Worm (Caenorhabditis elegans) whole organism, L2 larva: ENCODE results near the gene rnr-2.

ENCODE experiments used
- ZK546.5 ChIP-seq: sonication (generic microtip); optimal IDR thresholded peaks from 2 replicates; lab custom pipeline; 2017; ENCODE audit warnings: missing biosample characterization, missing genetic modification characterization
- ama-1 ChIP-seq: fragments of 150-350 bp; optimal IDR thresholded peaks from 2 replicates; lab custom pipeline; 2018; ENCODE audit warnings: inconsistent platforms
- egl-27 ChIP-seq: sonication (generic microtip); optimal IDR thresholded peaks from 3 replicates; lab custom pipeline; 2017; ENCODE audit warnings: missing biosample characterization, missing genetic modification reagents, missing genetic modification characterization
- elt-1 ChIP-seq: fragments of 150-350 bp; optimal IDR thresholded peaks from 2 replicates; lab custom pipeline; 2014; ENCODE audit warnings: missing biosample characterization, missing genetic modification characterization
- mdl-1 ChIP-seq, 2 experiments: fragments of 150-350 bp in 1 of 2; sonication (generic microtip) in 1 of 2; optimal IDR thresholded peaks; 2 replicates each; lab custom pipeline; 2017; ENCODE audit warnings: missing biosample characterization in 2 of 2, missing genetic modification characterization in 2 of 2
- sma-9 ChIP-seq, 2 experiments: fragments of 150-350 bp in 1 of 2; sonication (generic microtip) in 1 of 2; optimal IDR thresholded peaks; 2 replicates each; lab custom pipeline; 2014 to 2016; ENCODE audit warnings: missing genetic modification characterization in 2 of 2, mild to moderate bottlenecking in 1 of 2, missing biosample characterization in 1 of 2, missing compliant biosample characterization in 1 of 2, missing genetic modification reagents in 1 of 2, moderate library complexity in 1 of 2
- snpc-4 ChIP-seq: fragments of 150-350 bp; optimal IDR thresholded peaks from 2 replicates; lab custom pipeline; 2014; ENCODE audit warnings: missing biosample characterization, missing genetic modification characterization
- zag-1 ChIP-seq: fragments of 150-350 bp; optimal IDR thresholded peaks from 2 replicates; lab custom pipeline; 2014; ENCODE audit warnings: missing biosample characterization, missing genetic modification characterization

ce11 chrIII:4113594-4113993 is 18.9 kb upstream of the rnr-2 start:
- TF ChIP-seq zag-1 (no peak), snpc-4 (tag; lab: Kevin White, UChicago) (no peak), ZK546.5 (no peak), mdl-1 (tag; optimal IDR thresholded peaks at IDR 0.05; lab: Kevin White, UChicago) (no peak), ama-1 (lab: Kevin White, UChicago) (no peak), elt-1 (tag; lab: Kevin White, UChicago) (no peak), sma-9 (GFP tag; optimal IDR thresholded peaks at IDR 0.05; lab: Kevin White, UChicago) (peak; percentile 47), sma-9 (tag; optimal IDR thresholded peaks at IDR 0.05; lab: Kevin White, UChicago) (no peak), egl-27 (tag; lab: Kevin White, UChicago) (no peak)
